Fruit fly (Drosophila melanogaster) whole organism, adult: Measurements from ENCODE around the gene CG6028.
A peak's percentile ranks its signal among the peaks of the same experiment; 100 is the strongest.

Source experiments
- CG1620 ChIP-seq: fragments of 200-800 bp; sonication (Bioruptor generic); optimal IDR thresholded peaks from 2 replicates; lab custom pipeline; 2016; ENCODE audit warnings: missing biosample characterization, missing genetic modification characterization
- CG7045 ChIP-seq: fragments of 200-800 bp; sonication (Bioruptor generic); optimal IDR thresholded peaks from 2 replicates; lab custom pipeline; 2017; ENCODE audit warnings: missing biosample characterization, mild to moderate bottlenecking, missing genetic modification characterization
- Hr96 ChIP-seq: fragments of 200-800 bp; sonication (Bioruptor generic); optimal IDR thresholded peaks from 2 replicates; lab custom pipeline; 2016; ENCODE audit warnings: missing biosample characterization, missing genetic modification characterization
- cnc ChIP-seq, 2 experiments: fragments of >200 bp; optimal IDR thresholded peaks; 2 replicates each; lab custom pipeline; 2017

DNA sequence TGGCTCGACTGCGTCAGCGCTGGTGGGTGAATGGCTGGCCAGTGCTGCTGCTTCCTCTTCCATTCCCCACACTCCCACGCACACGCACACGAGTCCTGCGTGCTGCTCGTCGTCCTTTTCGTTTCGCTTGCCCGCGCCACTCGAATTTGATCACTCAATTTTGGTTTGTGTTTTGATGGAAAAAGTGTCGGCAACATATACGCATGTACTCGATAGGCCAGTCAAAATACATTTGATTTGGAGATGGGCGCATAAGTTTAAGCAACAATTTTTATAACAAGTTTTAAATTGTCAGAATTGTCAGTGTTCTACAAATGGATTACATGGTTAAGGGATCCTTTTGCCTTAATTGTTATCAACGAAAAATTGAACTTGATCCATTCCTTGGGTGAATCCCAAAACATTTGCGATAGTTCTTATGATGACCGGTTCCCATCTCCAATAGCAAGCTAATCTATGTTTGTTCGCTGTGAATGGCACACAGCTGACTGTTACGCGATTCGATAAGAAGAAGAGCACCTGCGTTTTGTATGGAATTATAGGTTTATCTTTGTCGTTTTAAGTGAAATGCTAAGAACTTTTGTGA lies 2.2 kb downstream of the CG6028 start, which contains the start of the genes Mitofilin and mRpL35:
- TF ChIP-seq CG1620 (GFP tag; lab: Kevin White, UChicago) (peak; percentile 28), CG7045 (GFP tag; lab: Kevin White, UChicago) (peak; percentile 41), cnc (optimal IDR thresholded peaks at IDR 0.05; lab: Kevin White, UChicago) (no peak), Hr96 (GFP tag; lab: Kevin White, UChicago) (peak; percentile 70)
